Fruit fly (Drosophila melanogaster): ENCODE results near the gene vn.
A peak's percentile ranks its signal among the peaks of the same experiment; 100 is the strongest.

vn gene

DNA sequence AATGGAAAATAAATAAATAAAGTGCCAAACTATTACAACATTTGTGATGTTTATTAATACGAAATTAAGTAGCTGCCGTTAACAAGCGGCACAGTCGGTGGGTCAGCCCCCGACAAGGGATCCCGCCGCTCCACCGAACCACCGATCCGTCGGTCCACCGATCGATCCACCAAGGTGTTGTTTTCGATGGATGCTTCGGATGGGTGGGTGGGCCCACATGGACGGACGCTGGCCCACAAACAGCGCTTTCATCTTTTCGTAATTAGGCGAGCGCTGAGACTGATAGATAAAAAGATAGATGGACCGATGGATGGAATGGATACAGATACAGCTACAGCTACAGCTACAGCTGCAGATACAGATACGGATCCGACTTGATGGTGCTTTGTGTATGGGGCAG, 17.2 kb downstream of the vn start:
- TF ChIP-seq dsx (GFP tag; optimal IDR thresholded peaks at IDR 0.05; ENCODE audit: poor library complexity, severe bottlenecking) (no peak), eg (GFP tag; IDR thresholded peaks at IDR 0.05) (no peak), CG16779 (tag; optimal IDR thresholded peaks at IDR 0.05) (no peak), CG6808 (GFP tag; optimal IDR thresholded peaks at IDR 0.05) (no peak)

DNA sequence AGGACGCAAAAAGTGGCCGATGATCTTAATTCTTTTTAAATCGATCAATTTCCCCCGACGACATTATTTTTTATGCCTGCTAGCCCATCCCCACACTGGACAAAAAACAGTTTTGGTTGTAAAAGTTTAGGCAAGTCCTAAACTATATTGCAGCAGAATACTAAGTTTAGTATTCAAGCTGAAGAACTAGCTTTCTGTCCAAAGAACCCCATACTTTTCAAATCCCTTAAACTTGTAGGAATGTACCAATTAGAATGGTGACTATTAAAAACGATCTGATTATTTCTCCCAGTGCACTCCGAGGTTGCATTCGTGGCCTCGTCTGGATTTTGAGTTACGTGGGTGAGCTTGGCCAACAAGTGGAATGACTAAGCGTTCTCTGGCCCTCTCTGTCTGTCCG, 20.0 kb downstream of the vn start:
- no peak for TF ChIP-seq CG10631 (GFP tag; optimal IDR thresholded peaks at IDR 0.05)
- peak; percentile 7 for TF ChIP-seq CG34406 (GFP tag; optimal IDR thresholded peaks at IDR 0.05)
- TF ChIP-seq CG32006 (GFP tag; optimal IDR thresholded peaks at IDR 0.05): peak; percentile 2
- peak; percentile 52 for TF ChIP-seq Eip78C (GFP tag)
- peak; percentile 12 for TF ChIP-seq spab (GFP tag; optimal IDR thresholded peaks at IDR 0.05)
- no peak for TF ChIP-seq Sox14 (GFP tag; optimal IDR thresholded peaks at IDR 0.05)
- peak; percentile 36 for TF ChIP-seq CG3032 (tag; optimal IDR thresholded peaks at IDR 0.05)
- peak; percentile 19 for TF ChIP-seq fd59A (GFP tag; optimal IDR thresholded peaks at IDR 0.05)
- TF ChIP-seq fd85E (GFP tag; optimal IDR thresholded peaks at IDR 0.05): no peak
- no peak for TF ChIP-seq Gug (GFP tag; IDR thresholded peaks at IDR 0.05)
- TF ChIP-seq CG6163 (GFP tag; IDR thresholded peaks at IDR 0.05): 0 out of 3 replicates have a peak, but pooled peaks have one; percentile 12
- peak; percentile 9 for TF ChIP-seq CG10669 (GFP tag; optimal IDR thresholded peaks at IDR 0.05)
- no peak for TF ChIP-seq Ets21C (GFP tag; optimal IDR thresholded peaks at IDR 0.05)
- no peak for TF ChIP-seq CG6792 (GFP tag; optimal IDR thresholded peaks at IDR 0.05)
- TF ChIP-seq Ets96B (tag; optimal IDR thresholded peaks at IDR 0.05): peak; percentile 5
- no peak for TF ChIP-seq Sox102F (GFP tag; optimal IDR thresholded peaks at IDR 0.05)
- peak; percentile 28 for TF ChIP-seq acj6 (GFP tag; optimal IDR thresholded peaks at IDR 0.05)
- no peak for TF ChIP-seq CG11294 (GFP tag; IDR thresholded peaks at IDR 0.05)

DNA sequence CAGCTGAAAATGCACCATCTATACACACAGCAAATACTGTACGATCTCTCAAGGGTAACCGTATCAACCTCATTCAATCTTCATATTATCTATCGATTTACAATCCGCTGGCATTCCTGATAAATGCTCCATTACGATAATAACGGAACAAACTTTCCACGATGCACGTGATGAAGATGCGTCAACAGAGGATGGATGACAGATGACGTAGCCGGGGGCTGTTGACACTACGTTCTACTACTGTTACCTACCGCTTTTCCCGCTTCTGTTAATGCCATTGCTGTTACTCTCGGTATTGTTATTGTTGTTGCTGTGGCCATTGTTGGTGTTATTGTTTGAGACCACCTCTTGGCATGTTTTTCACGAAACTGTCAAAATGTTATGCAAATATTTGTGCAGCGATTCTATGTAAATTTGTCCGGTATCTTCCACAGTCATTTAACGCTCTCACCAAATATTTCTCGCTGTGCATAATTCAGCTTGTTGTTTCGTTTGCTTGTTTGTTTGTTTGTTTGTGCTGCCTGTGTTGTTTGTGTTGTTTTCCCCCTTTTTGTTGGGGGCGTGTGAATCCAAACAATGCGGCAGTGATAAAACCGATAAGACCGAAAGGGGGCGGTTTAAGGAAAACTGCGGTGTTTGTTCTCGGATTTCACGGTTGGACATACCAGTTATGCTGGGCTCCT, 21.6 kb downstream of the vn start:
- TF ChIP-seq Blimp-1 (GFP tag; optimal IDR thresholded peaks at IDR 0.05) (no peak), acj6 (GFP tag; optimal IDR thresholded peaks at IDR 0.05) (peak; percentile 2), CG7368 (GFP tag; optimal IDR thresholded peaks at IDR 0.05) (peak; percentile 1), Eip93F (GFP tag; optimal IDR thresholded peaks at IDR 0.05) (no peak), CG6163 (GFP tag; IDR thresholded peaks at IDR 0.05) (peak; percentile 53; the same call in 1 of the 3 replicates), vri (GFP tag; optimal IDR thresholded peaks at IDR 0.05) (no peak), CG8319 (GFP tag; optimal IDR thresholded peaks at IDR 0.05) (no peak), salr (GFP tag; optimal IDR thresholded peaks at IDR 0.05) (no peak), CG10669 (GFP tag; optimal IDR thresholded peaks at IDR 0.05) (peak; percentile 7), Met (GFP tag; optimal IDR thresholded peaks at IDR 0.05) (peak; percentile 17), CG34406 (GFP tag; optimal IDR thresholded peaks at IDR 0.05) (peak; percentile 21), CG6808 (GFP tag; optimal IDR thresholded peaks at IDR 0.05) (no peak), CG6854 (GFP tag; optimal IDR thresholded peaks at IDR 0.05) (no peak), spab (GFP tag; optimal IDR thresholded peaks at IDR 0.05) (no peak), CG3032 (tag; optimal IDR thresholded peaks at IDR 0.05) (no peak), Eip78C (GFP tag) (peak; percentile 66), CG6792 (GFP tag; optimal IDR thresholded peaks at IDR 0.05) (peak; percentile 1), CG10631 (GFP tag; optimal IDR thresholded peaks at IDR 0.05) (no peak), ss (GFP tag; optimal IDR thresholded peaks at IDR 0.05) (peak in 1 of 2 experiments; percentile 3), Smox (GFP tag; optimal IDR thresholded peaks at IDR 0.05) (no peak), topi (GFP tag; optimal IDR thresholded peaks at IDR 0.05) (no peak), CG1621 (tag; optimal IDR thresholded peaks at IDR 0.05) (peak; percentile 15), eg (GFP tag; IDR thresholded peaks at IDR 0.05) (no peak), CG15336 (GFP tag; IDR thresholded peaks at IDR 0.05) (no peak), svp (GFP tag) (peak; percentile 22), Sox14 (GFP tag; optimal IDR thresholded peaks at IDR 0.05) (no peak), Hr38 (GFP tag; optimal IDR thresholded peaks at IDR 0.05) (no peak), lz (GFP tag; optimal IDR thresholded peaks at IDR 0.05) (peak; percentile 9), CG31627 (GFP tag; optimal IDR thresholded peaks at IDR 0.05) (no peak), CG8119 (GFP tag; IDR thresholded peaks at IDR 0.05) (no peak), net (GFP tag; optimal IDR thresholded peaks at IDR 0.05) (peak; percentile 12), CG11294 (GFP tag; IDR thresholded peaks at IDR 0.05) (no peak), Ets21C (GFP tag; optimal IDR thresholded peaks at IDR 0.05) (no peak), CG3919 (GFP tag; optimal IDR thresholded peaks at IDR 0.05) (peak; percentile 19), Eip75B (GFP tag; optimal IDR thresholded peaks at IDR 0.05) (peak; percentile 11), fkh (GFP tag; optimal IDR thresholded peaks at IDR 0.05) (peak; percentile 97), Lpt (GFP tag; optimal IDR thresholded peaks at IDR 0.05) (no peak)

Measured in whole organism, prepupa.